Worm (Caenorhabditis elegans): Measurements from ENCODE around the gene Y57A10C.8.

DNA sequence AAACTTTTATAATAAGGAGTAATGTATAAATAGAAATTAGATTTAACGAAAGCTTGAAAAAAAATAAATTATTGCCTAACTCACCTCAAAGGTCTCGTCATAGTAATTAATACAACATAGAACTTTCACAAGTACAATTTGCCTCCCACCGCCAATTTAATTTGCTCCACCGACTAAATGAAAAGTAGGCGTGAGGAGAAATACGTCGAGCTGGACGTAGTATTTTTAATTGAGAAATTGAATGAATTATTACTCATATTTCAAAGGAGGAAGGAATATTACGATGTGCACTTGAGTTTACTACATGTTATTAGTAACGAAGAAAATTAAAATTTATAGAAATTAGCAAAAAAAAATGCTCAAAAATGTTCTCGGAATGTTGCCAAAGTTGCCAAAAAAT is 8.8 kb upstream of the Y57A10C.8 start, which contains the start of gene Y57A10C.9:
- TF ChIP-seq snpc-4 (tag; optimal IDR thresholded peaks at IDR 0.05) = no peak
- no peak for TF ChIP-seq skn-1 (tag; optimal IDR thresholded peaks at IDR 0.05)
- TF ChIP-seq nhr-76 (tag; optimal IDR thresholded peaks at IDR 0.05) = no peak
- TF ChIP-seq ztf-4 (tag; optimal IDR thresholded peaks at IDR 0.05) = no peak
- TF ChIP-seq dsc-1 (tag; optimal IDR thresholded peaks at IDR 0.05) = no peak
- TF ChIP-seq ceh-82 (tag; optimal IDR thresholded peaks at IDR 0.05) = no peak
- TF ChIP-seq Y116A8C.19 (tag; optimal IDR thresholded peaks at IDR 0.05; ENCODE audit: borderline replicate concordance) = no peak
- TF ChIP-seq unc-130 (tag; optimal IDR thresholded peaks at IDR 0.05) = no peak
- TF ChIP-seq rnt-1 (tag; optimal IDR thresholded peaks at IDR 0.05) = no peak
- TF ChIP-seq aha-1 (tag; optimal IDR thresholded peaks at IDR 0.05) = no peak
- TF ChIP-seq hlh-4 (tag; optimal IDR thresholded peaks at IDR 0.05) = no peak

Measured in whole organism, L1 larva.